Worm (Caenorhabditis elegans) whole organism, L4/young adult: ENCODE data around the gene dhp-2.

Experiments used
- dao-5 ChIP-seq: sonication (generic microtip); optimal IDR thresholded peaks from 2 replicates; lab custom pipeline; 2016; ENCODE audit warnings: missing genotype, missing genetic modification characterization, moderate library complexity, missing compliant biosample characterization
- him-1 ChIP-seq: sonication (generic microtip); optimal IDR thresholded peaks from 2 replicates; lab custom pipeline; 2016; ENCODE audit warnings: missing genotype, missing genetic modification reagents, missing genetic modification characterization, missing compliant biosample characterization

DNA sequence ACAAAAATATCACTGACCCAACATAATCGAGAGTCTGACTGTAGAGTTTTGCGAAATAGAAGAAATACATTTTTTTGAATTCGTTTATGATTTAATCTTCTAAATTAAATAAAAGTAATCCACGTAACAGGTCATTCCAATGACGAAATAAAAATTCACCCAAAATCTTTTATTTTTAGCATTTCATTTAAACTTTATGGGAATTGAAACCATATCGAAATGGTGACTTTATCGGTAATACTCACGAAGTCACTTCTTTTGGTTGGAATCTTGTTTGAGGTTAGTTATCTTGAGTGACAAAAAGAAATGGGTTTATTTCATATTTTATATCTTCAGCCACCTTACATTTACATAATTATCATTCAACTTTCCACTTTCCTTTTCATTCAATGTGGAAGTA is 5.3 kb upstream of the dhp-2 start, which contains the start of the genes C47E12.12 and C47E12.10:
- TF ChIP-seq dao-5 (tag; lab: Kevin White, UChicago) = no peak
- TF ChIP-seq him-1 (tag; lab: Kevin White, UChicago) = no peak
